Worm (Caenorhabditis elegans) whole organism, L1 larva: ENCODE data around the gene hil-1.

Experiments
- ceh-88 ChIP-seq: fragments of 200-800 bp; sonication (Bioruptor generic); IDR thresholded peaks from 2 replicates; pipeline ENCODE4 v1.3.6; 2022; ENCODE audit warnings: missing genetic modification characterization, missing compliant biosample characterization
- ces-1 ChIP-seq: fragments of 150-350 bp; optimal IDR thresholded peaks from 2 replicates; lab custom pipeline; 2014; ENCODE audit warnings: missing biosample characterization, missing genetic modification reagents, missing genetic modification characterization
- efl-3 ChIP-seq: fragments of 200-800 bp; sonication (Bioruptor generic); optimal IDR thresholded peaks from 2 replicates; lab custom pipeline; 2018; ENCODE audit warnings: mild to moderate bottlenecking, missing genetic modification characterization, missing compliant biosample characterization
- egl-27 ChIP-seq, 2 experiments: fragments of 150-350 bp in 1 of 2; sonication (generic microtip); optimal IDR thresholded peaks; 3 replicates each; lab custom pipeline; 2017 to 2018; ENCODE audit warnings: missing biosample characterization in 2 of 2, missing genetic modification characterization in 2 of 2, missing genetic modification reagents in 2 of 2
- unc-130 ChIP-seq: fragments of 150-350 bp; optimal IDR thresholded peaks from 2 replicates; lab custom pipeline; 2017; ENCODE audit warnings: missing biosample characterization, missing genetic modification characterization, inconsistent platforms
- unc-62 ChIP-seq: fragments of 150-350 bp; optimal IDR thresholded peaks from 2 replicates; lab custom pipeline; 2014; ENCODE audit warnings: missing biosample characterization, missing genetic modification reagents, missing genetic modification characterization
- unc-98 ChIP-seq: fragments of 200-800 bp; sonication (Bioruptor generic); IDR thresholded peaks from 2 replicates; pipeline ENCODE4 v1.3.6; 2022; ENCODE audit warnings: missing genetic modification characterization, missing compliant biosample characterization

DNA sequence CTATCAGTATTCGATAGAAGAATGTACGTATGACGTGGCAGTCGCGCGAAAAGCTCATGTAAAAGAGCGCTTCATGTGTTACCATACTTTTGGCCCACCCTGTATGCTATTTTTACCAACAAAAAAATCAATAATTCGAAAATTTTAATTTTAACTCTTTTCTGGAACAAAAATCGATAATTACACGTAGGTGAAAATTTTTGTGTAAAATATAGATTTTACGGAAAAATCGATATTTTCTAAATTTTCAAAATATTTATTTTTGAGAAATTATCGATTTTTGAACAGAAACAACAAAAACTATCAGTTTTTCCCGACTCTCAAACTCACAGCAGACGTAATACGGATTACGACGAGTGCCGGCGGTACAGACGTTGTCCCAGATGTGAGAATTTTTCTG is 4.5 kb upstream of the hil-1 start:
- TF ChIP-seq ces-1: no peak
- no peak for TF ChIP-seq egl-27 (tag; optimal IDR thresholded peaks at IDR 0.05; lab: Kevin White, UChicago)
- TF ChIP-seq unc-62 (GFP tag; lab: Kevin White, UChicago): no peak
- no peak for TF ChIP-seq ceh-88 (GFP tag; lab: Robert Waterston, UW)
- no peak for TF ChIP-seq efl-3 (GFP tag; lab: Kevin White, UChicago)
- no peak for TF ChIP-seq unc-98 (GFP tag; lab: Robert Waterston, UW)
- no peak for TF ChIP-seq unc-130 (tag; lab: Kevin White, UChicago)
